Fruit fly (Drosophila melanogaster) whole organism, pupa: ENCODE results near the gene CG16998.

Source experiments
- CG10348 ChIP-seq: fragments of 200-800 bp; sonication (Bioruptor generic); IDR thresholded peaks from 2 replicates; pipeline ENCODE4 v1.3.6; 2022; ENCODE audit warnings: missing biosample characterization, missing genetic modification characterization
- CG12605 ChIP-seq: fragments of 200-800 bp; sonication (Bioruptor generic); IDR thresholded peaks from 2 replicates; pipeline ENCODE4 v1.3.6; 2022; ENCODE audit warnings: missing biosample characterization, missing genetic modification characterization
- CG13204 ChIP-seq: fragments of 200-800 bp; sonication (Bioruptor generic); optimal IDR thresholded peaks from 2 replicates; lab custom pipeline; 2018; ENCODE audit warnings: missing biosample characterization, mild to moderate bottlenecking, missing genetic modification characterization, moderate library complexity
- CG15710 ChIP-seq: fragments of 200-800 bp; sonication (Bioruptor generic); optimal IDR thresholded peaks from 2 replicates; lab custom pipeline; 2018; ENCODE audit warnings: missing biosample characterization, mild to moderate bottlenecking, missing genetic modification characterization, moderate library complexity
- CG32121 ChIP-seq: fragments of 200-800 bp; sonication (Bioruptor generic); IDR thresholded peaks from 2 replicates; pipeline ENCODE4 v1.3.6; 2022; ENCODE audit warnings: missing biosample characterization, missing genetic modification characterization
- CG34367 ChIP-seq: fragments of 200-800 bp; sonication (Bioruptor generic); optimal IDR thresholded peaks from 2 replicates; lab custom pipeline; 2018; ENCODE audit warnings: missing biosample characterization, mild to moderate bottlenecking, missing genetic modification characterization
- CG8159 ChIP-seq: fragments of 200-800 bp; sonication (Bioruptor generic); optimal IDR thresholded peaks from 3 replicates; lab custom pipeline; 2018; ENCODE audit warnings: missing biosample characterization, mild to moderate bottlenecking, missing genetic modification characterization, moderate library complexity
- CG9948 ChIP-seq: fragments of 200-800 bp; sonication (Bioruptor generic); optimal IDR thresholded peaks from 2 replicates; lab custom pipeline; 2018; ENCODE audit warnings: missing biosample characterization, mild to moderate bottlenecking, missing genetic modification characterization, moderate library complexity
- EcR ChIP-seq: fragments of 200-800 bp; sonication (Bioruptor generic); optimal IDR thresholded peaks from 3 replicates; lab custom pipeline; 2019; ENCODE audit warnings: missing biosample characterization, missing genetic modification characterization, mild to moderate bottlenecking, moderate library complexity, missing genetic modification reagents
- Pif1B ChIP-seq: fragments of 200-800 bp; sonication (Bioruptor generic); optimal IDR thresholded peaks from 3 replicates; lab custom pipeline; 2016; ENCODE audit warnings: missing biosample characterization, missing genetic modification characterization
- Snoo ChIP-seq: fragments of 200-800 bp; sonication (Bioruptor generic); optimal IDR thresholded peaks from 3 replicates; lab custom pipeline; 2017; ENCODE audit warnings: missing biosample characterization, mild to moderate bottlenecking, missing genetic modification characterization, inconsistent platforms
- fd96Ca ChIP-seq: fragments of 200-800 bp; sonication (Bioruptor generic); IDR thresholded peaks from 3 replicates; pipeline ENCODE4 v1.3.6; 2022; ENCODE audit warnings: missing biosample characterization, missing genetic modification characterization
- gl ChIP-seq: fragments of 200-800 bp; sonication (Bioruptor generic); optimal IDR thresholded peaks from 2 replicates; lab custom pipeline; 2018; ENCODE audit warnings: missing biosample characterization, mild to moderate bottlenecking, missing genetic modification characterization
- rn ChIP-seq: fragments of 200-800 bp; sonication (Bioruptor generic); IDR thresholded peaks from 2 replicates; pipeline ENCODE4 v1.3.6; 2022; ENCODE audit warnings: missing biosample characterization, missing genetic modification characterization

DNA sequence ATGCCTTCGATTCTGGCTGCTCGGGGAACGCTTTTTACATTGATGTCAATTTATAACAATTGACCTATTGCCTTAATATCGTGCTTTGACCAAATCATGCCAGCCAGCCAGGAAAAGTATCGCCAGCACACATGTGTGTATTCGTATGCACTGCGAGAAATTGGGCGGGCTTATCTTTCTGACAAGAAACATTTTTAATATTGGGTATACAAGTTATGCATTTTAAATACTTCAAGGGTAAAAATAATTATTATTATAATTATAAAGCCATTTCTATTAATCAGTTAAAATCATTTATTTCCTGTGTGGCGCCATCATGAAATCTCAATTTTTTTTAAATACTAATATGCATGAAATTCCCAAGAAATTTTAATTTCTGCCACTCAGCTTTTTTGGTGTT is 17.8 kb downstream of the CG16998 start:
- TF ChIP-seq CG15710 (tag; lab: Kevin White, UChicago) = no peak
- TF ChIP-seq CG10348 (GFP tag; lab: Robert Waterston, UW) = no peak
- no peak for TF ChIP-seq Snoo (tag; lab: Kevin White, UChicago)
- TF ChIP-seq rn (GFP tag; lab: Robert Waterston, UW) = no peak
- no peak for TF ChIP-seq CG34367 (tag; lab: Kevin White, UChicago)
- TF ChIP-seq gl (tag; lab: Kevin White, UChicago) = no peak
- no peak for TF ChIP-seq Pif1B (GFP tag; lab: Kevin White, UChicago)
- no peak for TF ChIP-seq CG12605 (GFP tag; lab: Robert Waterston, UW)
- no peak for TF ChIP-seq CG9948
- TF ChIP-seq CG8159 (tag; lab: Kevin White, UChicago) = no peak
- no peak for TF ChIP-seq EcR (GFP tag; lab: Kevin White, UChicago)
- no peak for TF ChIP-seq fd96Ca (GFP tag; lab: Robert Waterston, UW)
- TF ChIP-seq CG32121 (GFP tag; lab: Robert Waterston, UW) = no peak
- TF ChIP-seq CG13204 (GFP tag; lab: Kevin White, UChicago) = no peak
